Fruit fly (Drosophila melanogaster): ENCODE results near the gene Cht2.

The Cht2 gene

dm6 chr3L:1702367-1702927, 53.3 kb downstream of the Cht2 start, which contains the start of gene CG13931 (continued):
- peak; percentile 68 for TF ChIP-seq Hr39 (GFP tag; optimal IDR thresholded peaks at IDR 0.05)
- peak; percentile 53 for TF ChIP-seq topi (GFP tag; optimal IDR thresholded peaks at IDR 0.05)
- no peak for TF ChIP-seq Blimp-1 (GFP tag; optimal IDR thresholded peaks at IDR 0.05)
- peak; percentile 63 for TF ChIP-seq esn (GFP tag; optimal IDR thresholded peaks at IDR 0.05)
- TF ChIP-seq CG16779 (tag; optimal IDR thresholded peaks at IDR 0.05) = peak; percentile 16
- TF ChIP-seq CG11762 (GFP tag; optimal IDR thresholded peaks at IDR 0.05; ENCODE audit: insufficient read depth) = no peak
- peak; percentile 67 for TF ChIP-seq Met (GFP tag; optimal IDR thresholded peaks at IDR 0.05)
- peak; percentile 53 for TF ChIP-seq achi (GFP tag; optimal IDR thresholded peaks at IDR 0.05)
- peak; percentile 35 for TF ChIP-seq CG4318 (GFP tag; optimal IDR thresholded peaks at IDR 0.05)
- peak; percentile 62 for TF ChIP-seq Gug (GFP tag; IDR thresholded peaks at IDR 0.05)
- no peak for TF ChIP-seq CG6854 (GFP tag; optimal IDR thresholded peaks at IDR 0.05)
- peak; percentile 60 for TF ChIP-seq lz (GFP tag; optimal IDR thresholded peaks at IDR 0.05)
- peak; percentile 72 for TF ChIP-seq CG3919 (GFP tag; optimal IDR thresholded peaks at IDR 0.05)
- TF ChIP-seq CG8319 (GFP tag; optimal IDR thresholded peaks at IDR 0.05) = peak; percentile 5
- peak; percentile 28 for TF ChIP-seq vri (GFP tag; optimal IDR thresholded peaks at IDR 0.05)
- TF ChIP-seq svp (GFP tag) = peak; percentile 82
- TF ChIP-seq spab (GFP tag; optimal IDR thresholded peaks at IDR 0.05) = peak; percentile 57
- TF ChIP-seq Sox102F (GFP tag; optimal IDR thresholded peaks at IDR 0.05) = peak; percentile 64
- TF ChIP-seq net (GFP tag; optimal IDR thresholded peaks at IDR 0.05) = peak; percentile 72

All from whole organism, prepupa.